Fruit fly (Drosophila melanogaster) whole organism, embryonic: Measurements from ENCODE around the gene Wnt6.

ENCODE experiments used
- Aef1 ChIP-seq: fragments of 200-800 bp; sonication (Bioruptor generic); IDR thresholded peaks from 3 replicates; pipeline ENCODE4 v1.3.6; 2022; ENCODE audit warnings: missing biosample characterization, missing genetic modification characterization
- Atf3 ChIP-seq: fragments of 200-800 bp; sonication (Bioruptor generic); optimal IDR thresholded peaks from 3 replicates; lab custom pipeline; 2016; ENCODE audit warnings: missing biosample characterization, missing genetic modification characterization
- CG10267 ChIP-seq: fragments of 200-800 bp; sonication (Bioruptor generic); optimal IDR thresholded peaks from 2 replicates; lab custom pipeline; 2018; ENCODE audit warnings: missing biosample characterization, mild to moderate bottlenecking, missing genetic modification characterization, moderate library complexity
- CG10654 ChIP-seq: fragments of 200-800 bp; sonication (Bioruptor generic); optimal IDR thresholded peaks from 2 replicates; lab custom pipeline; 2016; ENCODE audit warnings: missing biosample characterization, missing genetic modification characterization
- CG10979 ChIP-seq: fragments of 200-800 bp; sonication (Bioruptor generic); optimal IDR thresholded peaks from 2 replicates; lab custom pipeline; 2018; ENCODE audit warnings: missing biosample characterization, mild to moderate bottlenecking, missing genetic modification characterization, moderate library complexity
- CG12155 ChIP-seq: fragments of 200-800 bp; sonication (Bioruptor generic); optimal IDR thresholded peaks from 3 replicates; lab custom pipeline; 2016; ENCODE audit warnings: missing biosample characterization, missing genetic modification characterization
- CG12769 ChIP-seq: fragments of 200-800 bp; sonication (Bioruptor generic); optimal IDR thresholded peaks from 2 replicates; lab custom pipeline; 2019; ENCODE audit warnings: missing biosample characterization, mild to moderate bottlenecking, missing genetic modification characterization, moderate library complexity
- CG15514 ChIP-seq: fragments of 200-800 bp; sonication (Bioruptor generic); optimal IDR thresholded peaks from 3 replicates; lab custom pipeline; 2017; ENCODE audit warnings: missing biosample characterization, missing genetic modification characterization, mild to moderate bottlenecking, moderate library complexity, missing genetic modification reagents
- CG17328 ChIP-seq: fragments of 200-800 bp; sonication (Bioruptor generic); IDR thresholded peaks from 2 replicates; pipeline ENCODE4 v1.3.6; 2022; ENCODE audit warnings: missing biosample characterization, missing genetic modification characterization
- CG18619 ChIP-seq: fragments of 200-800 bp; sonication (Bioruptor generic); optimal IDR thresholded peaks from 3 replicates; lab custom pipeline; 2017; ENCODE audit warnings: missing biosample characterization, mild to moderate bottlenecking, missing genetic modification characterization
- CG2712 ChIP-seq: fragments of 200-800 bp; optimal IDR thresholded peaks from 3 replicates; lab custom pipeline; 2019; ENCODE audit warnings: missing biosample characterization, mild to moderate bottlenecking, missing genetic modification characterization, moderate library complexity
- CG31224 ChIP-seq: fragments of 200-800 bp; sonication (Bioruptor generic); IDR thresholded peaks from 2 replicates; pipeline ENCODE4 v1.3.6; 2022; ENCODE audit warnings: missing biosample characterization, missing genetic modification characterization
- CG31441 ChIP-seq: fragments of 200-800 bp; sonication (Bioruptor generic); IDR thresholded peaks from 2 replicates; pipeline ENCODE4 v1.3.6; 2022; ENCODE audit warnings: missing biosample characterization, missing genetic modification characterization
- CG3847 ChIP-seq: fragments of 200-800 bp; sonication (Bioruptor generic); IDR thresholded peaks from 2 replicates; pipeline ENCODE4 v1.3.6; 2022; ENCODE audit warnings: missing biosample characterization, missing genetic modification characterization
- CG4730 ChIP-seq: fragments of 200-800 bp; sonication (Bioruptor generic); IDR thresholded peaks from 2 replicates; pipeline ENCODE4 v1.3.6; 2022; ENCODE audit warnings: missing biosample characterization, missing genetic modification characterization
- CG6254 ChIP-seq: fragments of 200-800 bp; sonication (Bioruptor generic); optimal IDR thresholded peaks from 3 replicates; lab custom pipeline; 2017; ENCODE audit warnings: mild to moderate bottlenecking, missing biosample characterization, missing genetic modification reagents, missing genetic modification characterization
- CG6765 ChIP-seq: fragments of 200-800 bp; sonication (Bioruptor generic); optimal IDR thresholded peaks from 3 replicates; lab custom pipeline; 2017; ENCODE audit warnings: missing biosample characterization, mild to moderate bottlenecking, missing genetic modification characterization
- CG9437 ChIP-seq: fragments of 200-800 bp; sonication (Bioruptor generic); optimal IDR thresholded peaks from 2 replicates; lab custom pipeline; 2018; ENCODE audit warnings: missing biosample characterization, mild to moderate bottlenecking, missing genetic modification characterization
- CG9817 ChIP-seq: fragments of 200-800 bp; sonication (Bioruptor generic); optimal IDR thresholded peaks from 2 replicates; lab custom pipeline; 2018; ENCODE audit warnings: missing biosample characterization, mild to moderate bottlenecking, missing genetic modification characterization, moderate library complexity
- CG9932 ChIP-seq: fragments of 200-800 bp; sonication (Bioruptor generic); IDR thresholded peaks from 2 replicates; pipeline ENCODE4 v1.3.6; 2022; ENCODE audit warnings: missing biosample characterization, missing genetic modification characterization
- CoRest ChIP-seq: fragments of 200-800 bp; sonication (Bioruptor generic); optimal IDR thresholded peaks from 3 replicates; lab custom pipeline; 2018; ENCODE audit warnings: missing biosample characterization, mild to moderate bottlenecking, missing genetic modification characterization, moderate library complexity
- Dip3 ChIP-seq: fragments of 200-800 bp; sonication (Bioruptor generic); optimal IDR thresholded peaks from 3 replicates; lab custom pipeline; 2016; ENCODE audit warnings: missing biosample characterization, missing genetic modification characterization
- E2f1 ChIP-seq: fragments of 200-800 bp; sonication (Bioruptor generic); IDR thresholded peaks from 2 replicates; pipeline ENCODE4 v1.3.6; 2022; ENCODE audit warnings: missing biosample characterization, missing genetic modification characterization
- H15 ChIP-seq: fragments of 200-800 bp; sonication (Bioruptor generic); IDR thresholded peaks from 3 replicates; pipeline ENCODE4 v1.3.6; 2022; ENCODE audit warnings: missing biosample characterization, missing genetic modification characterization
- HLH4C ChIP-seq: fragments of 200-800 bp; sonication (Bioruptor generic); IDR thresholded peaks from 3 replicates; pipeline ENCODE4 v1.3.6; 2022; ENCODE audit warnings: missing biosample characterization, missing genetic modification characterization; ENCODE audit not compliant: partially characterized antibody
- Hr78 ChIP-seq, 2 experiments: fragments of 200-800 bp in 1 of 2; fragments of >200 bp in 1 of 2; sonication (Bioruptor generic) in 1 of 2; optimal IDR thresholded peaks; 2 replicates each; lab custom pipeline; 2017 to 2019; ENCODE audit warnings: missing biosample characterization in 2 of 2, missing genetic modification characterization in 2 of 2, mild to moderate bottlenecking in 1 of 2, moderate library complexity in 1 of 2
- PHDP ChIP-seq: fragments of 200-800 bp; sonication (Bioruptor generic); optimal IDR thresholded peaks from 3 replicates; lab custom pipeline; 2018; ENCODE audit warnings: missing biosample characterization, mild to moderate bottlenecking, missing genetic modification characterization, moderate library complexity
- Ravus ChIP-seq: fragments of 200-800 bp; sonication (Bioruptor generic); IDR thresholded peaks from 2 replicates; pipeline ENCODE4 v1.3.6; 2022; ENCODE audit warnings: missing biosample characterization, missing genetic modification characterization
- Rfx ChIP-seq: fragments of 200-800 bp; sonication (Bioruptor generic); IDR thresholded peaks from 2 replicates; pipeline ENCODE4 v1.3.6; 2022; ENCODE audit warnings: missing biosample characterization, missing genetic modification characterization
- Ssrp ChIP-seq: fragments of 200-800 bp; sonication (Bioruptor generic); optimal IDR thresholded peaks from 2 replicates; lab custom pipeline; 2018; ENCODE audit warnings: missing biosample characterization, mild to moderate bottlenecking, missing genetic modification characterization, moderate library complexity
- Usf ChIP-seq: fragments of 200-800 bp; sonication (Bioruptor generic); optimal IDR thresholded peaks from 2 replicates; lab custom pipeline; 2017; ENCODE audit warnings: missing genotype, missing biosample characterization, missing genetic modification characterization
- YL-1 ChIP-seq: fragments of 200-800 bp; sonication (Bioruptor generic); optimal IDR thresholded peaks from 3 replicates; lab custom pipeline; 2017; ENCODE audit warnings: missing biosample characterization, mild to moderate bottlenecking, missing genetic modification characterization
- ac ChIP-seq: fragments of 200-800 bp; sonication (Bioruptor generic); optimal IDR thresholded peaks from 3 replicates; lab custom pipeline; 2017; ENCODE audit warnings: missing biosample characterization, mild to moderate bottlenecking, missing genetic modification characterization
- ap ChIP-seq: fragments of 200-800 bp; sonication (Bioruptor generic); IDR thresholded peaks from 2 replicates; pipeline ENCODE4 v1.3.6; 2022; ENCODE audit warnings: missing biosample characterization, missing genetic modification characterization
- caup ChIP-seq: fragments of 200-800 bp; sonication (Bioruptor generic); optimal IDR thresholded peaks from 3 replicates; lab custom pipeline; 2017; ENCODE audit warnings: missing biosample characterization, mild to moderate bottlenecking, missing genetic modification characterization, moderate library complexity; ENCODE audit not compliant: severe bottlenecking
- chn ChIP-seq: fragments of 200-800 bp; sonication (Bioruptor generic); optimal IDR thresholded peaks from 2 replicates; lab custom pipeline; 2016; ENCODE audit warnings: missing biosample characterization, missing genetic modification characterization
- esg ChIP-seq: fragments of 200-800 bp; sonication (Bioruptor generic); conservative IDR thresholded peaks from 2 replicates; pipeline ENCODE4 v1.3.6; 2022; ENCODE audit warnings: missing biosample characterization, missing genetic modification characterization
- gem ChIP-seq: fragments of 200-800 bp; sonication (Bioruptor generic); optimal IDR thresholded peaks from 2 replicates; lab custom pipeline; 2019; ENCODE audit warnings: missing biosample characterization, mild to moderate bottlenecking, missing genetic modification characterization, moderate library complexity
- gsb ChIP-seq: fragments of 200-800 bp; sonication (Bioruptor generic); IDR thresholded peaks from 2 replicates; pipeline ENCODE4 v1.3.6; 2022; ENCODE audit warnings: missing biosample characterization, missing genetic modification characterization
- inv ChIP-seq: fragments of 200-800 bp; sonication (Bioruptor generic); IDR thresholded peaks from 2 replicates; pipeline ENCODE4 v1.3.6; 2022; ENCODE audit warnings: missing biosample characterization, missing genetic modification characterization; ENCODE audit not compliant: partially characterized antibody
- lmd ChIP-seq: fragments of 200-800 bp; sonication (Bioruptor generic); IDR thresholded peaks from 2 replicates; pipeline ENCODE4 v1.3.6; 2022; ENCODE audit warnings: missing biosample characterization, missing genetic modification characterization
- mirr ChIP-seq: fragments of 200-800 bp; sonication (Bioruptor generic); optimal IDR thresholded peaks from 3 replicates; lab custom pipeline; 2018; ENCODE audit warnings: missing biosample characterization, mild to moderate bottlenecking, missing genetic modification characterization
- otp ChIP-seq: fragments of 200-800 bp; sonication (Bioruptor generic); IDR thresholded peaks from 3 replicates; pipeline ENCODE4, ENCODE4 v1.3.6; 2022; ENCODE audit warnings: missing biosample characterization, missing genetic modification characterization
- pan ChIP-seq, 4 experiments: fragments of >200 bp in 3 of 4; fragments of 200-800 bp in 1 of 4; sonication (Bioruptor generic) in 1 of 4; optimal IDR thresholded peaks in 3 of 4; IDR thresholded peaks in 1 of 4; 2 replicates each; pipeline versions ENCODE4 v1.3.6 to Lab custom; 2017 to 2022; ENCODE audit warnings: missing biosample characterization in 2 of 4, missing genetic modification characterization in 2 of 4, mixed read lengths in 1 of 4
- ro ChIP-seq: fragments of 200-800 bp; sonication (Bioruptor generic); IDR thresholded peaks from 2 replicates; pipeline ENCODE4 v1.3.6; 2022; ENCODE audit warnings: missing biosample characterization, missing genetic modification characterization
- slbo ChIP-seq: fragments of 200-800 bp; sonication (Bioruptor generic); IDR thresholded peaks from 2 replicates; pipeline ENCODE4 v1.3.6; 2022; ENCODE audit warnings: missing biosample characterization, missing genetic modification characterization
- ttk ChIP-seq: fragments of 200-800 bp; sonication (Bioruptor generic); IDR thresholded peaks from 2 replicates; pipeline ENCODE4 v2.1.2; 2022; ENCODE audit warnings: missing biosample characterization, missing genetic modification characterization
- unpg ChIP-seq: fragments of 200-800 bp; sonication (Bioruptor generic); optimal IDR thresholded peaks from 3 replicates; lab custom pipeline; 2018; ENCODE audit warnings: missing biosample characterization, mild to moderate bottlenecking, missing genetic modification characterization, moderate library complexity
- wor ChIP-seq: fragments of 200-800 bp; sonication (Bioruptor generic); IDR thresholded peaks from 2 replicates; pipeline ENCODE4 v1.3.6; 2022; ENCODE audit warnings: missing biosample characterization, missing genetic modification characterization

The Wnt6 gene

DNA sequence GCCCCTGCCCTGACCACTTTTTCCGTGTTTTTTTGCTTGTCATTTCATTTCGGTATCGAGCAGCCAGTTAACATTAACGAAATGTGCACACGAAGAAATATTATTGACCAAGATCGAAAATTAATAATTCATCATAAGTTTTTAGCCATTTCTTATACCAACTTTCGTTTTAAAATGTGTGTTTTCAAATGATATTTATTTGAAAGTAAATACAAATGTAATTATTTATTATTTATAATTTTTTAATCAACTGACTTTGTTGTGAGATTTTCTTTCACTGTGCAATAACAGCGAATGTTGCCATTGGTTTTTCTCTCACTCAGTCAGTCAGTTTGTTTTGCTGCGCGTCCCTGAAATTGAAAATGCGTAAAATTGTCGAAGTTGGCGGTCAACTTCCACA is 62.3 kb downstream of the Wnt6 start (continued):
- no peak for TF ChIP-seq CG6254 (GFP tag; lab: Kevin White, UChicago)
- peak; percentile 81 for TF ChIP-seq unpg (GFP tag; lab: Kevin White, UChicago)
- TF ChIP-seq wor, result peak; percentile 44; the same call in 1 of the 2 replicates
- peak; percentile 77 for TF ChIP-seq CG31441
- peak; percentile 26; the same call in 1 of the 2 replicates for TF ChIP-seq CG4730
- TF ChIP-seq Ssrp (tag; lab: Kevin White, UChicago), result peak; percentile 60
- peak; percentile 19 for TF ChIP-seq CG12155 (GFP tag; lab: Kevin White, UChicago)
- TF ChIP-seq mirr (GFP tag; lab: Kevin White, UChicago), result no peak
- peak; percentile 5; the same call in 1 of the 2 replicates for TF ChIP-seq ap (GFP tag; lab: Robert Waterston, UW)
- TF ChIP-seq inv (GFP tag; lab: Robert Waterston, UW), result no peak
- TF ChIP-seq CG31224 (GFP tag; lab: Robert Waterston, UW), result 0 out of 2 replicates have a peak, but pooled peaks have one; percentile 36
- TF ChIP-seq CG18619 (GFP tag; lab: Kevin White, UChicago), result peak; percentile 37
- TF ChIP-seq gsb, result 0 out of 2 replicates have a peak, but pooled peaks have one; percentile 43
- TF ChIP-seq Rfx, result peak; percentile 71
- peak; percentile 48 for TF ChIP-seq CG10267
- TF ChIP-seq Ravus (GFP tag; lab: Robert Waterston, UW), result peak; percentile 37
- no peak for TF ChIP-seq YL-1 (GFP tag; lab: Kevin White, UChicago)
- TF ChIP-seq pan (optimal IDR thresholded peaks at IDR 0.05; lab: Kevin White, UChicago), result no peak
- peak in 1 of 2 experiments; percentile 53 for TF ChIP-seq pan (GFP tag; optimal IDR thresholded peaks at IDR 0.05 in 1 of 2, IDR thresholded peaks at IDR 0.05 in 1 of 2)
- TF ChIP-seq PHDP (tag; lab: Kevin White, UChicago), result peak; percentile 75
- TF ChIP-seq E2f1 (GFP tag; lab: Robert Waterston, UW), result no peak
- peak; percentile 84 for TF ChIP-seq gem
- TF ChIP-seq CG17328, result peak; percentile 31; the same call in 1 of the 2 replicates
- TF ChIP-seq CG10979 (tag; lab: Kevin White, UChicago), result peak; percentile 44
- TF ChIP-seq caup (GFP tag; lab: Kevin White, UChicago), result peak; percentile 51
- TF ChIP-seq CG9932, result peak; percentile 53
- no peak for TF ChIP-seq Dip3 (GFP tag; lab: Kevin White, UChicago)
- TF ChIP-seq esg (GFP tag; lab: Robert Waterston, UW), result 0 out of 2 replicates have a peak, but pooled peaks have one; percentile 33
- TF ChIP-seq Hr78 (GFP tag; optimal IDR thresholded peaks at IDR 0.05; lab: Kevin White, UChicago), result peak in 1 of 2 experiments; percentile 36
- TF ChIP-seq ac (GFP tag; lab: Kevin White, UChicago), result no peak
- peak; percentile 52; the same call in 2 of the 3 replicates for TF ChIP-seq Aef1 (GFP tag; lab: Robert Waterston, UW)
- TF ChIP-seq Atf3, result no peak
- peak; percentile 51 for TF ChIP-seq slbo
- TF ChIP-seq H15 (GFP tag; lab: Robert Waterston, UW), result 0 out of 3 replicates have a peak, but pooled peaks have one; percentile 10
- peak; percentile 70 for TF ChIP-seq CG2712
- peak; percentile 37 for TF ChIP-seq CG9437 (GFP tag; lab: Kevin White, UChicago)
- TF ChIP-seq CG6765 (GFP tag; lab: Kevin White, UChicago), result no peak
- TF ChIP-seq HLH4C (GFP tag; lab: Robert Waterston, UW), result no peak
- peak; percentile 72 for TF ChIP-seq ttk (GFP tag; lab: Robert Waterston, UW)
- peak; percentile 75 for TF ChIP-seq CoRest (tag; lab: Kevin White, UChicago)
- TF ChIP-seq Usf, result no peak
- TF ChIP-seq ro (GFP tag; lab: Robert Waterston, UW), result no peak
- peak; percentile 7 for TF ChIP-seq CG10654 (GFP tag; lab: Kevin White, UChicago)
- TF ChIP-seq CG15514 (GFP tag; lab: Kevin White, UChicago), result peak; percentile 25
- no peak for TF ChIP-seq CG12769 (tag; lab: Kevin White, UChicago)
- peak; percentile 68 for TF ChIP-seq lmd (GFP tag; lab: Robert Waterston, UW)
- peak; percentile 54 for TF ChIP-seq CG9817 (tag; lab: Kevin White, UChicago)
- TF ChIP-seq CG3847 (GFP tag; lab: Robert Waterston, UW), result peak; percentile 33; the same call in 1 of the 2 replicates
- no peak for TF ChIP-seq otp (GFP tag; lab: Robert Waterston, UW)
- TF ChIP-seq chn (GFP tag; lab: Kevin White, UChicago), result no peak
